Fruit fly (Drosophila melanogaster): ENCODE results near the gene CG45122.

dm6 chr3R:13051942-13052693, 8.2 kb downstream of the CG45122 start, which contains the start of gene pic:
- TF ChIP-seq unpg (GFP tag; optimal IDR thresholded peaks at IDR 0.05): no peak
- TF ChIP-seq Trl (optimal IDR thresholded peaks at IDR 0.05): peak; percentile 21 to 46
- peak; percentile 30 for TF ChIP-seq Trl (GFP tag; optimal IDR thresholded peaks at IDR 0.05)
- TF ChIP-seq Dfd (GFP tag; optimal IDR thresholded peaks at IDR 0.05): no peak
- peak; percentile 56; the same call in 1 of the 2 replicates for TF ChIP-seq stc (GFP tag; IDR thresholded peaks at IDR 0.05)
- TF ChIP-seq amos (GFP tag; IDR thresholded peaks at IDR 0.05; ENCODE audit: partially characterized antibody): peak; percentile 75
- no peak for TF ChIP-seq zfh1 (GFP tag; IDR thresholded peaks at IDR 0.05)
- no peak for TF ChIP-seq bsh (GFP tag; optimal IDR thresholded peaks at IDR 0.05)
- TF ChIP-seq CG13123 (GFP tag; optimal IDR thresholded peaks at IDR 0.05): no peak
